Fruit fly (Drosophila melanogaster) whole organism, prepupa: ENCODE results near the gene CG14142.

ENCODE experiments used
- Blimp-1 ChIP-seq: fragments of 200-800 bp; sonication (Bioruptor generic); optimal IDR thresholded peaks from 3 replicates; lab custom pipeline; 2017; ENCODE audit warnings: missing biosample characterization, missing genetic modification characterization, mild to moderate bottlenecking, moderate library complexity, missing genetic modification reagents
- CG10631 ChIP-seq: fragments of 200-800 bp; sonication (Bioruptor generic); optimal IDR thresholded peaks from 2 replicates; lab custom pipeline; 2016; ENCODE audit warnings: missing biosample characterization, missing genetic modification characterization
- CG6854 ChIP-seq: fragments of 200-800 bp; sonication (Bioruptor generic); optimal IDR thresholded peaks from 2 replicates; lab custom pipeline; 2017; ENCODE audit warnings: missing biosample characterization, mild to moderate bottlenecking, missing genetic modification characterization
- CG7368 ChIP-seq: fragments of 200-800 bp; sonication (Bioruptor generic); optimal IDR thresholded peaks from 3 replicates; lab custom pipeline; 2016; ENCODE audit warnings: missing biosample characterization, missing genetic modification characterization
- Eip93F ChIP-seq: fragments of 200-800 bp; sonication (Bioruptor generic); optimal IDR thresholded peaks from 2 replicates; lab custom pipeline; 2016; ENCODE audit warnings: missing biosample characterization, mild to moderate bottlenecking, missing genetic modification characterization
- Hr4 ChIP-seq: fragments of 200-800 bp; sonication (Bioruptor generic); optimal IDR thresholded peaks from 3 replicates; lab custom pipeline; 2016; ENCODE audit warnings: missing biosample characterization, missing genetic modification characterization
- OdsH ChIP-seq: fragments of 200-800 bp; sonication (Bioruptor generic); optimal IDR thresholded peaks from 3 replicates; lab custom pipeline; 2016; ENCODE audit warnings: missing biosample characterization, missing genetic modification characterization
- Smox ChIP-seq: fragments of 200-800 bp; sonication (Bioruptor generic); optimal IDR thresholded peaks from 3 replicates; lab custom pipeline; 2016; ENCODE audit warnings: missing biosample characterization, missing genetic modification characterization
- Sox102F ChIP-seq: fragments of 200-800 bp; sonication (Bioruptor generic); optimal IDR thresholded peaks from 2 replicates; lab custom pipeline; 2016; ENCODE audit warnings: missing biosample characterization, mild to moderate bottlenecking, missing genetic modification characterization
- Sox14 ChIP-seq: fragments of 200-800 bp; sonication (Bioruptor generic); optimal IDR thresholded peaks from 3 replicates; lab custom pipeline; 2016; ENCODE audit warnings: missing biosample characterization, missing genetic modification characterization
- acj6 ChIP-seq: fragments of 200-800 bp; sonication (Bioruptor generic); optimal IDR thresholded peaks from 3 replicates; lab custom pipeline; 2016; ENCODE audit warnings: missing biosample characterization, missing genetic modification characterization
- dsx ChIP-seq: fragments of 200-800 bp; optimal IDR thresholded peaks from 3 replicates; lab custom pipeline; 2019; ENCODE audit warnings: missing biosample characterization, mild to moderate bottlenecking, missing genetic modification characterization, moderate library complexity; ENCODE audit not compliant: poor library complexity, severe bottlenecking
- fd85E ChIP-seq: fragments of 200-800 bp; sonication (Bioruptor generic); optimal IDR thresholded peaks from 3 replicates; lab custom pipeline; 2016; ENCODE audit warnings: missing biosample characterization, missing genetic modification characterization
- svp ChIP-seq: fragments of 200-800 bp; sonication (Bioruptor generic); peaks from one replicate; lab custom pipeline; 2016; ENCODE audit warnings: missing biosample characterization, missing genetic modification characterization

DNA sequence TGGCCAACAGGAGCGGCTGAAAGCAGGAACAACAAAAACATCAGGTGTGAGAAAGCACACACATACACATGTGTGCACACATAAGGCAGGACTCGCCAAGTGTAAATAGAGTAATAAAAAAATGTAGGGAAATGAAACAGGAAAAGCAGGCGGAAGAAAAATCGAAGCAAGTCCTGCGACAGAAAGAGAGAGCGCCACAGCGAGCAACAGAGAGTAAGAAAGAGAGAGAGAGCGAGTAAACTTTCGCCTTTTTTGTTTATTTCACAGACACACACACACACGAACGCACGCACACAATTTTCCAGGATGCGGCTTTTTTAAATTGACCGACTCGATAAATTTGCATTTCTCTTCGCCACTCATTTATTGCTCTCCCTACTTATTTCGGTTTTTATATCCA is 23.5 kb downstream of the CG14142 start:
- TF ChIP-seq Sox102F (GFP tag; lab: Kevin White, UChicago) (no peak), dsx (no peak), Sox14 (no peak), svp (no peak), Blimp-1 (GFP tag; lab: Kevin White, UChicago) (no peak), Hr4 (no peak), CG7368 (GFP tag; lab: Kevin White, UChicago) (no peak), CG10631 (GFP tag; lab: Kevin White, UChicago) (no peak), Smox (no peak), CG6854 (GFP tag; lab: Kevin White, UChicago) (no peak), OdsH (GFP tag; lab: Kevin White, UChicago) (no peak), acj6 (GFP tag; lab: Kevin White, UChicago) (no peak), Eip93F (GFP tag; lab: Kevin White, UChicago) (no peak), fd85E (GFP tag; lab: Kevin White, UChicago) (no peak)
